Worm (Caenorhabditis elegans): Measurements from ENCODE around the gene C25F9.11.

C25F9.11 gene

ce11 chrV:19468083-19468482 lies 35.2 kb upstream of the C25F9.11 start, which contains the start of gene Y43F8B.12:
Gene Y43F8B.12, plus strand, starts transcription at chrV:19468383.
- TF ChIP-seq nhr-77 (tag; optimal IDR thresholded peaks at IDR 0.05) = no peak

ce11 chrV:19467574-19467973 lies 34.7 kb upstream of the C25F9.11 start, which contains the start of gene Y43F8B.23:
Gene Y43F8B.23, minus strand, starts transcription at chrV:19467648.
- no peak for TF ChIP-seq nhr-237 (tag; optimal IDR thresholded peaks at IDR 0.05)
- TF ChIP-seq ztf-11 (tag; optimal IDR thresholded peaks at IDR 0.05) = no peak
- no peak for TF ChIP-seq snpc-4 (tag; optimal IDR thresholded peaks at IDR 0.05)
- TF ChIP-seq hmg-11 (tag; optimal IDR thresholded peaks at IDR 0.05) = no peak
- no peak for TF ChIP-seq nhr-25 (tag; optimal IDR thresholded peaks at IDR 0.05)
- no peak for TF ChIP-seq ztf-4 (tag; optimal IDR thresholded peaks at IDR 0.05)
- TF ChIP-seq pqm-1 (tag; optimal IDR thresholded peaks at IDR 0.05) = peak; percentile 63
- TF ChIP-seq fkh-2 (tag; optimal IDR thresholded peaks at IDR 0.05) = no peak
- TF ChIP-seq ZK546.5 (tag; optimal IDR thresholded peaks at IDR 0.05) = no peak
- no peak for TF ChIP-seq nhr-11 (tag; optimal IDR thresholded peaks at IDR 0.05)
- no peak for TF ChIP-seq ceh-28 (tag; optimal IDR thresholded peaks at IDR 0.05)
- no peak for TF ChIP-seq egl-5 (tag; optimal IDR thresholded peaks at IDR 0.05)
- peak; percentile 81 for TF ChIP-seq elt-2 (tag; optimal IDR thresholded peaks at IDR 0.05)
- TF ChIP-seq nfya-1 (tag; optimal IDR thresholded peaks at IDR 0.05; ENCODE audit: insufficient read depth) = no peak
- TF ChIP-seq pha-4 (tag; optimal IDR thresholded peaks at IDR 0.05) = peak; percentile 52
- no peak for TF ChIP-seq mdl-1 (tag; optimal IDR thresholded peaks at IDR 0.05)
- no peak for TF ChIP-seq mml-1 (tag; optimal IDR thresholded peaks at IDR 0.05)
- TF ChIP-seq fos-1 (tag; optimal IDR thresholded peaks at IDR 0.05) = no peak
- TF ChIP-seq jun-1 (tag; optimal IDR thresholded peaks at IDR 0.05) = peak; percentile 41
- no peak for TF ChIP-seq egl-27 (tag; optimal IDR thresholded peaks at IDR 0.05)
- no peak for TF ChIP-seq R02D3.7 (tag; optimal IDR thresholded peaks at IDR 0.05)
- no peak for TF ChIP-seq tbx-2 (tag; optimal IDR thresholded peaks at IDR 0.05)
- no peak for TF ChIP-seq zag-1 (tag; optimal IDR thresholded peaks at IDR 0.05)

ce11 chrV:19462612-19463011 lies 29.7 kb upstream of the C25F9.11 start, which contains the start of gene Y43F8B.25:
Gene Y43F8B.25, plus strand, starts transcription at chrV:19462912.
- TF ChIP-seq ceh-82 (tag; optimal IDR thresholded peaks at IDR 0.05) (no peak), unc-39 (tag; optimal IDR thresholded peaks at IDR 0.05) (no peak), zag-1 (tag; optimal IDR thresholded peaks at IDR 0.05) (no peak), daf-12 (tag; optimal IDR thresholded peaks at IDR 0.05) (no peak), jun-1 (tag; optimal IDR thresholded peaks at IDR 0.05) (no peak)

- TF ChIP-seq lsy-12 (tag; optimal IDR thresholded peaks at IDR 0.05) (no peak), ceh-9 (tag; optimal IDR thresholded peaks at IDR 0.05) (no peak)
Measured at ce11 chrV:19462020-19462419, 29.1 kb upstream of the C25F9.11 start, which contains the start of gene Y43F8B.15. Gene Y43F8B.15, minus strand, starts transcription at chrV:19462120.

ce11 chrV:19459501-19459900 lies 26.6 kb upstream of the C25F9.11 start:
- TF ChIP-seq elt-2 (tag; optimal IDR thresholded peaks at IDR 0.05) (peak; percentile 56), pqm-1 (tag; optimal IDR thresholded peaks at IDR 0.05) (peak; percentile 8)

- peak; percentile 14 for TF ChIP-seq elt-2 (tag; optimal IDR thresholded peaks at IDR 0.05)
- no peak for TF ChIP-seq fos-1 (tag; optimal IDR thresholded peaks at IDR 0.05)
Measured at ce11 chrV:19457120-19457519, 24.2 kb upstream of the C25F9.11 start, which contains the start of gene Y43F8B.24. Gene Y43F8B.24, plus strand, starts transcription at chrV:19457420.

ce11 chrV:19455650-19456049 lies 22.8 kb upstream of the C25F9.11 start, which contains the start of the genes Y43F8B.13 and Y43F8B.14:
Gene Y43F8B.13, plus strand, starts transcription at chrV:19455950.
Gene Y43F8B.14, minus strand, starts transcription at chrV:19455971.
- no peak for TF ChIP-seq fos-1 (tag; optimal IDR thresholded peaks at IDR 0.05)
- TF ChIP-seq elt-2 (tag; optimal IDR thresholded peaks at IDR 0.05) = peak; percentile 4

ce11 chrV:19449544-19449943 lies 16.7 kb upstream of the C25F9.11 start, which contains the start of gene M04C3.5:
Gene M04C3.5, plus strand, starts transcription at chrV:19449733.
- TF ChIP-seq elt-2 (tag; optimal IDR thresholded peaks at IDR 0.05) = peak; percentile 67
- no peak for TF ChIP-seq tbx-2 (tag; optimal IDR thresholded peaks at IDR 0.05)
- TF ChIP-seq pqm-1 (tag; optimal IDR thresholded peaks at IDR 0.05) = peak; percentile 14
